Fruit fly (Drosophila melanogaster) whole organism, prepupa: ENCODE results near the gene Gr64f.
A peak's percentile ranks its signal among the peaks of the same experiment; 100 is the strongest.

ENCODE experiments used
- CG10631 ChIP-seq: fragments of 200-800 bp; sonication (Bioruptor generic); optimal IDR thresholded peaks from 2 replicates; lab custom pipeline; 2016; ENCODE audit warnings: missing biosample characterization, missing genetic modification characterization
- CG10669 ChIP-seq: fragments of 200-800 bp; sonication (Bioruptor generic); optimal IDR thresholded peaks from 3 replicates; lab custom pipeline; 2018; ENCODE audit warnings: missing biosample characterization, mild to moderate bottlenecking, missing genetic modification characterization, moderate library complexity
- CG11762 ChIP-seq: fragments of 200-800 bp; sonication (Bioruptor generic); optimal IDR thresholded peaks from 3 replicates; lab custom pipeline; 2016; ENCODE audit warnings: missing biosample characterization, missing genetic modification characterization; ENCODE audit not compliant: insufficient read depth
- CG11902 ChIP-seq: fragments of 200-800 bp; sonication (Bioruptor generic); optimal IDR thresholded peaks from 3 replicates; lab custom pipeline; 2016; ENCODE audit warnings: missing biosample characterization, missing genetic modification characterization
- CG1621 ChIP-seq: fragments of 200-800 bp; sonication (Bioruptor generic); optimal IDR thresholded peaks from 3 replicates; lab custom pipeline; 2018; ENCODE audit warnings: missing biosample characterization, mild to moderate bottlenecking, missing genetic modification characterization
- CG16779 ChIP-seq: fragments of 200-800 bp; sonication (Bioruptor generic); optimal IDR thresholded peaks from 3 replicates; lab custom pipeline; 2017; ENCODE audit warnings: missing biosample characterization, mild to moderate bottlenecking, missing genetic modification characterization
- CG3032 ChIP-seq: fragments of 200-800 bp; optimal IDR thresholded peaks from 2 replicates; lab custom pipeline; 2019; ENCODE audit warnings: missing biosample characterization, mild to moderate bottlenecking, missing genetic modification characterization, moderate library complexity
- CG34406 ChIP-seq: fragments of 200-800 bp; sonication (Bioruptor generic); optimal IDR thresholded peaks from 3 replicates; lab custom pipeline; 2016; ENCODE audit warnings: missing biosample characterization, missing genetic modification characterization
- CG3919 ChIP-seq: fragments of 200-800 bp; sonication (Bioruptor generic); optimal IDR thresholded peaks from 3 replicates; lab custom pipeline; 2016; ENCODE audit warnings: missing biosample characterization, missing genetic modification characterization
- CG4318 ChIP-seq: fragments of 200-800 bp; sonication (Bioruptor generic); optimal IDR thresholded peaks from 3 replicates; lab custom pipeline; 2017; ENCODE audit warnings: missing biosample characterization, mild to moderate bottlenecking, missing genetic modification characterization
- CG6276 ChIP-seq: fragments of 200-800 bp; sonication (Bioruptor generic); optimal IDR thresholded peaks from 2 replicates; lab custom pipeline; 2017; ENCODE audit warnings: missing biosample characterization, mild to moderate bottlenecking, missing genetic modification characterization
- CG6792 ChIP-seq: fragments of 200-800 bp; sonication (Bioruptor generic); optimal IDR thresholded peaks from 3 replicates; lab custom pipeline; 2016; ENCODE audit warnings: missing biosample characterization, missing genetic modification characterization
- CG6808 ChIP-seq: fragments of 200-800 bp; sonication (Bioruptor generic); optimal IDR thresholded peaks from 3 replicates; lab custom pipeline; 2017; ENCODE audit warnings: missing biosample characterization, missing genetic modification characterization, mild to moderate bottlenecking, moderate library complexity, missing genetic modification reagents
- CG7368 ChIP-seq: fragments of 200-800 bp; sonication (Bioruptor generic); optimal IDR thresholded peaks from 3 replicates; lab custom pipeline; 2016; ENCODE audit warnings: missing biosample characterization, missing genetic modification characterization
- CG8119 ChIP-seq: fragments of 200-800 bp; sonication (Bioruptor generic); IDR thresholded peaks from 3 replicates; pipeline ENCODE4 v1.3.6; 2022; ENCODE audit warnings: missing biosample characterization, missing genetic modification characterization
- CG8319 ChIP-seq: fragments of 200-800 bp; sonication (Bioruptor generic); optimal IDR thresholded peaks from 3 replicates; lab custom pipeline; 2016; ENCODE audit warnings: missing biosample characterization, missing genetic modification characterization
- CG8632 ChIP-seq: fragments of 200-800 bp; sonication (Bioruptor generic); optimal IDR thresholded peaks from 3 replicates; lab custom pipeline; 2016; ENCODE audit warnings: missing biosample characterization, missing genetic modification characterization
- CG9139 ChIP-seq: fragments of 200-800 bp; sonication (Bioruptor generic); optimal IDR thresholded peaks from 3 replicates; lab custom pipeline; 2017; ENCODE audit warnings: missing biosample characterization, mild to moderate bottlenecking, missing genetic modification characterization
- Eip75B ChIP-seq: fragments of 200-800 bp; sonication (Bioruptor generic); optimal IDR thresholded peaks from 3 replicates; lab custom pipeline; 2016; ENCODE audit warnings: missing biosample characterization, missing genetic modification characterization
- Eip78C ChIP-seq: fragments of 200-800 bp; sonication (Bioruptor generic); peaks from one replicate; lab custom pipeline; 2016; ENCODE audit warnings: missing biosample characterization, missing genetic modification characterization
- Eip93F ChIP-seq: fragments of 200-800 bp; sonication (Bioruptor generic); optimal IDR thresholded peaks from 2 replicates; lab custom pipeline; 2016; ENCODE audit warnings: missing biosample characterization, mild to moderate bottlenecking, missing genetic modification characterization
- Ets21C ChIP-seq: fragments of 200-800 bp; sonication (Bioruptor generic); optimal IDR thresholded peaks from 3 replicates; lab custom pipeline; 2016; ENCODE audit warnings: missing biosample characterization, missing genetic modification characterization
- Ets96B ChIP-seq: fragments of 200-800 bp; optimal IDR thresholded peaks from 2 replicates; lab custom pipeline; 2019; ENCODE audit warnings: missing biosample characterization, mild to moderate bottlenecking, missing genetic modification characterization, moderate library complexity
- Gug ChIP-seq: fragments of 200-800 bp; sonication (Bioruptor generic); IDR thresholded peaks from 2 replicates; pipeline ENCODE4 v1.3.6; 2022; ENCODE audit warnings: missing biosample characterization, missing genetic modification characterization
- Hr38 ChIP-seq: sonication (Bioruptor generic); optimal IDR thresholded peaks from 2 replicates; lab custom pipeline; 2016; ENCODE audit warnings: missing biosample characterization, missing genetic modification characterization
- Hr39 ChIP-seq: fragments of 200-800 bp; sonication (Bioruptor generic); optimal IDR thresholded peaks from 2 replicates; lab custom pipeline; 2016; ENCODE audit warnings: missing biosample characterization, missing genetic modification characterization
- Hr4 ChIP-seq: fragments of 200-800 bp; sonication (Bioruptor generic); optimal IDR thresholded peaks from 3 replicates; lab custom pipeline; 2016; ENCODE audit warnings: missing biosample characterization, missing genetic modification characterization
- Lpt ChIP-seq: fragments of 200-800 bp; sonication (Bioruptor generic); optimal IDR thresholded peaks from 3 replicates; lab custom pipeline; 2016; ENCODE audit warnings: missing biosample characterization, missing genetic modification characterization
- Met ChIP-seq: fragments of 200-800 bp; sonication (Bioruptor generic); optimal IDR thresholded peaks from 3 replicates; lab custom pipeline; 2016; ENCODE audit warnings: missing biosample characterization, missing genetic modification characterization
- OdsH ChIP-seq: fragments of 200-800 bp; sonication (Bioruptor generic); optimal IDR thresholded peaks from 3 replicates; lab custom pipeline; 2016; ENCODE audit warnings: missing biosample characterization, missing genetic modification characterization
- Smox ChIP-seq: fragments of 200-800 bp; sonication (Bioruptor generic); optimal IDR thresholded peaks from 3 replicates; lab custom pipeline; 2016; ENCODE audit warnings: missing biosample characterization, missing genetic modification characterization
- Sox102F ChIP-seq: fragments of 200-800 bp; sonication (Bioruptor generic); optimal IDR thresholded peaks from 2 replicates; lab custom pipeline; 2016; ENCODE audit warnings: missing biosample characterization, mild to moderate bottlenecking, missing genetic modification characterization
- Sox15 ChIP-seq: fragments of 200-800 bp; sonication (Bioruptor generic); optimal IDR thresholded peaks from 3 replicates; lab custom pipeline; 2016; ENCODE audit warnings: missing biosample characterization, missing genetic modification characterization
- achi ChIP-seq: fragments of 200-800 bp; sonication (Bioruptor generic); optimal IDR thresholded peaks from 3 replicates; lab custom pipeline; 2016; ENCODE audit warnings: missing biosample characterization, missing genetic modification characterization
- acj6 ChIP-seq: fragments of 200-800 bp; sonication (Bioruptor generic); optimal IDR thresholded peaks from 3 replicates; lab custom pipeline; 2016; ENCODE audit warnings: missing biosample characterization, missing genetic modification characterization
- cyc ChIP-seq: fragments of 200-800 bp; sonication (Bioruptor generic); optimal IDR thresholded peaks from 3 replicates; lab custom pipeline; 2016; ENCODE audit warnings: missing biosample characterization, missing genetic modification characterization
- dac ChIP-seq: fragments of 200-800 bp; sonication (Bioruptor generic); optimal IDR thresholded peaks from 2 replicates; lab custom pipeline; 2017; ENCODE audit warnings: missing biosample characterization, mild to moderate bottlenecking, missing genetic modification characterization
- esn ChIP-seq: fragments of 200-800 bp; sonication (Bioruptor generic); optimal IDR thresholded peaks from 2 replicates; lab custom pipeline; 2016; ENCODE audit warnings: missing biosample characterization, mild to moderate bottlenecking, missing genetic modification characterization, moderate library complexity
- fd59A ChIP-seq: fragments of 200-800 bp; sonication (Bioruptor generic); optimal IDR thresholded peaks from 2 replicates; lab custom pipeline; 2017; ENCODE audit warnings: missing biosample characterization, mild to moderate bottlenecking, missing genetic modification characterization, missing genetic modification reagents
- fd85E ChIP-seq: fragments of 200-800 bp; sonication (Bioruptor generic); optimal IDR thresholded peaks from 3 replicates; lab custom pipeline; 2016; ENCODE audit warnings: missing biosample characterization, missing genetic modification characterization
- net ChIP-seq: fragments of 200-800 bp; sonication (Bioruptor generic); optimal IDR thresholded peaks from 3 replicates; lab custom pipeline; 2016; ENCODE audit warnings: missing biosample characterization, missing genetic modification characterization
- pdm3 ChIP-seq: fragments of 200-800 bp; sonication (Bioruptor generic); optimal IDR thresholded peaks from 3 replicates; lab custom pipeline; 2016; ENCODE audit warnings: missing biosample characterization, missing genetic modification characterization
- salr ChIP-seq, 2 experiments: fragments of 200-800 bp; sonication (Bioruptor generic); optimal IDR thresholded peaks; 3 replicates each; lab custom pipeline; 2016 to 2018; ENCODE audit warnings: missing biosample characterization in 2 of 2, missing genetic modification characterization in 2 of 2, mild to moderate bottlenecking in 1 of 2
- spab ChIP-seq: fragments of 200-800 bp; sonication (Bioruptor generic); optimal IDR thresholded peaks from 2 replicates; lab custom pipeline; 2017; ENCODE audit warnings: missing biosample characterization, mild to moderate bottlenecking, missing genetic modification characterization, missing genetic modification reagents
- ss ChIP-seq, 2 experiments: fragments of 200-800 bp; sonication (Bioruptor generic); optimal IDR thresholded peaks; 2 replicates in 1 of 2; 3 replicates in 1 of 2; lab custom pipeline; 2017 to 2018; ENCODE audit warnings: mild to moderate bottlenecking in 2 of 2, missing biosample characterization in 2 of 2, missing genetic modification characterization in 2 of 2, moderate library complexity in 1 of 2
- topi ChIP-seq: fragments of 200-800 bp; sonication (Bioruptor generic); optimal IDR thresholded peaks from 3 replicates; lab custom pipeline; 2016; ENCODE audit warnings: missing biosample characterization, missing genetic modification characterization

Gene Gr64f

dm6 chr3L:4070221-4070995 lies 34.8 kb downstream of the Gr64f start (continued):
- TF ChIP-seq achi (GFP tag; lab: Kevin White, UChicago) (peak; percentile 98), Hr38 (GFP tag; lab: Kevin White, UChicago) (peak; percentile 88), CG10669 (GFP tag; lab: Kevin White, UChicago) (peak; percentile 96), fd85E (GFP tag; lab: Kevin White, UChicago) (peak; percentile 92), acj6 (GFP tag; lab: Kevin White, UChicago) (peak; percentile 99), CG6276 (GFP tag; lab: Kevin White, UChicago) (peak; percentile 97), Gug (peak; percentile 99), fd59A (GFP tag; lab: Kevin White, UChicago) (peak; percentile 98), CG16779 (tag; lab: Kevin White, UChicago) (peak; percentile 91), CG3032 (tag; lab: Kevin White, UChicago) (peak; percentile 98), Lpt (GFP tag; lab: Kevin White, UChicago) (peak; percentile 98), pdm3 (GFP tag; lab: Kevin White, UChicago) (peak; percentile 99), Hr39 (GFP tag; lab: Kevin White, UChicago) (peak; percentile 99), Smox (GFP tag; lab: Kevin White, UChicago) (peak; percentile 98), CG6792 (peak; percentile 99), CG3919 (peak; percentile 98), CG9139 (GFP tag; lab: Kevin White, UChicago) (peak; percentile 91), salr (GFP tag; optimal IDR thresholded peaks at IDR 0.05; lab: Kevin White, UChicago) (peak; percentile 98), CG8119 (GFP tag; lab: Robert Waterston, UW) (peak; percentile 98), Eip75B (GFP tag; lab: Kevin White, UChicago) (peak; percentile 98), Sox15 (GFP tag; lab: Kevin White, UChicago) (peak; percentile 98), net (GFP tag; lab: Kevin White, UChicago) (peak; percentile 99), CG10631 (GFP tag; lab: Kevin White, UChicago) (peak; percentile 97), CG6808 (GFP tag; lab: Kevin White, UChicago) (peak; percentile 95), CG34406 (GFP tag; lab: Kevin White, UChicago) (peak; percentile 98), Ets96B (tag; lab: Kevin White, UChicago) (peak; percentile 98)

dm6 chr3L:4070996-4071379 lies 35.4 kb downstream of the Gr64f start:
- TF ChIP-seq CG1621 (tag; lab: Kevin White, UChicago) (peak; percentile 86), CG11902 (peak; percentile 70), achi (GFP tag; lab: Kevin White, UChicago) (peak; percentile 76), ss (GFP tag; optimal IDR thresholded peaks at IDR 0.05; lab: Kevin White, UChicago) (no peak), cyc (peak; percentile 86), Hr39 (GFP tag; lab: Kevin White, UChicago) (peak; percentile 85), salr (GFP tag; optimal IDR thresholded peaks at IDR 0.05; lab: Kevin White, UChicago) (peak; percentile 52 to 93), topi (GFP tag; lab: Kevin White, UChicago) (peak; percentile 83), CG8319 (GFP tag; lab: Kevin White, UChicago) (peak; percentile 40), Eip75B (GFP tag; lab: Kevin White, UChicago) (no peak), dac (peak; percentile 40), Eip78C (GFP tag; lab: Kevin White, UChicago) (peak; percentile 95), CG11762 (peak; percentile 85), CG6808 (GFP tag; lab: Kevin White, UChicago) (peak; percentile 37), CG34406 (GFP tag; lab: Kevin White, UChicago) (peak; percentile 57), Eip93F (GFP tag; lab: Kevin White, UChicago) (no peak), Ets21C (GFP tag; lab: Kevin White, UChicago) (peak; percentile 52), CG9139 (GFP tag; lab: Kevin White, UChicago) (peak; percentile 68), Met (GFP tag; lab: Kevin White, UChicago) (peak; percentile 65), CG4318 (peak; percentile 78), CG7368 (GFP tag; lab: Kevin White, UChicago) (peak; percentile 83), Sox102F (GFP tag; lab: Kevin White, UChicago) (peak; percentile 72), acj6 (GFP tag; lab: Kevin White, UChicago) (peak; percentile 84), CG3032 (tag; lab: Kevin White, UChicago) (peak; percentile 91), fd85E (GFP tag; lab: Kevin White, UChicago) (peak; percentile 54), fd59A (GFP tag; lab: Kevin White, UChicago) (peak; percentile 62), esn (GFP tag; lab: Kevin White, UChicago) (no peak), OdsH (peak; percentile 83), CG8632 (peak; percentile 53), spab (GFP tag; lab: Kevin White, UChicago) (peak; percentile 66), CG10669 (GFP tag; lab: Kevin White, UChicago) (peak; percentile 91), Hr4 (peak; percentile 84)
